Fruit fly (Drosophila melanogaster) whole organism, adult: Measurements from ENCODE around the gene CG10512.

Experiments
- CG11617 ChIP-seq: fragments of 200-800 bp; sonication (Bioruptor generic); optimal IDR thresholded peaks from 2 replicates; lab custom pipeline; 2017; ENCODE audit warnings: mild to moderate bottlenecking, missing biosample characterization, missing genetic modification reagents, missing genetic modification characterization
- CG12768 ChIP-seq: fragments of 200-800 bp; sonication (Bioruptor generic); optimal IDR thresholded peaks from 2 replicates; lab custom pipeline; 2017; ENCODE audit warnings: missing biosample characterization, missing genetic modification characterization, mild to moderate bottlenecking, moderate library complexity, missing genetic modification reagents
- CG14711 ChIP-seq: fragments of 200-800 bp; sonication (Bioruptor generic); optimal IDR thresholded peaks from 2 replicates; lab custom pipeline; 2018; ENCODE audit warnings: missing biosample characterization, mild to moderate bottlenecking, missing genetic modification characterization, moderate library complexity
- CG33017 ChIP-seq: fragments of 200-800 bp; sonication (Bioruptor generic); optimal IDR thresholded peaks from 2 replicates; lab custom pipeline; 2018; ENCODE audit warnings: missing biosample characterization, mild to moderate bottlenecking, missing genetic modification characterization, moderate library complexity
- CG7101 ChIP-seq: fragments of 200-800 bp; sonication (Bioruptor generic); optimal IDR thresholded peaks from 2 replicates; lab custom pipeline; 2018; ENCODE audit warnings: missing biosample characterization, mild to moderate bottlenecking, missing genetic modification characterization, moderate library complexity
- Clk ChIP-seq: fragments of 200-800 bp; sonication (Bioruptor generic); optimal IDR thresholded peaks from 2 replicates; lab custom pipeline; 2017; ENCODE audit warnings: missing biosample characterization, missing genetic modification characterization
- Hr96 ChIP-seq: fragments of 200-800 bp; sonication (Bioruptor generic); optimal IDR thresholded peaks from 2 replicates; lab custom pipeline; 2016; ENCODE audit warnings: missing biosample characterization, missing genetic modification characterization
- pad ChIP-seq: fragments of 200-800 bp; sonication (Bioruptor generic); optimal IDR thresholded peaks from 3 replicates; lab custom pipeline; 2017; ENCODE audit warnings: missing biosample characterization, missing genetic modification characterization, mild to moderate bottlenecking, moderate library complexity, missing genetic modification reagents

The CG10512 gene

DNA sequence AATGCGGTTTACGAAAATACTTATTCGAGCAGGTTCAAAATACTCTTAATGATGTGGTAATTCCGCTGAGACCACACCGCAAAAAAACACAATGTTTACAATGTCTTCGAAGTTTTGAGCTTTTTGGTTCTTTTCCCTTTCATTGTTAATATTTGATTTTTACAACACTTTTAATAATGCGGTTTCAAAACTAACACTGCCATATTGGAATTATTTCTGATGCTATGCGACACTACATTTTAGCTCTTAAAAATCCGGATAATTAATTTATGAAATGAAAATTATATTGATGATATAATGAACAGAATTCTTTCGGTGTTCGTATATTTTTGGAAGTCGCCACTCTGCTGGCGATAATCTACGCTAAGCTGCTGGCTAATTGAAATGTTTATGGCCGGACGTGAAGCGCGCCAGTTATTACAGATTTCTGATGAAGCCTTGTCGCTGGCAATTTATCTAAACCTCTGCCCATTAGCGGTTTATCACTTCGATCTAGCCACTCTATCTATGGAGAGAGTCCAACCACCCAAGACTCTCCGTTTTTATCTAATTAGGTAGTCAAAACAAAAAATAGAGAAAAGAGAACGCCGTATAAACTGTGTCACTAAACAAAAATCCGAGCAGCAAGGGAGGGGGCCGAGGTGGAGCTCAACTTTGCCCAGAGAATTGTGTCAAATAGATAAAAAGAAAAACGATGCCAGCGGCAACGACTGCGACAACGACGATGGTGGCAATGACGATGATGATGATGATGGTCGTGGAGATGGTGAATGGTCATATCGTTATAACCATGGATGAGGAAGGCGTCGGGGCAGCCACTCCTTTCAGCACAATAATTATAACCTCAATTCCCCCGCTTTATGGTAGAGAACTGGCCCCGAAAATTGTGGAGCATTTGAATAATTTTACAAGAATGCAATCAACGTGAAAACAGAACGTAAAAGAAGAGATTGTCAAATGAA is 53.6 kb downstream of the CG10512 start:
- TF ChIP-seq CG33017 (tag; lab: Kevin White, UChicago) = no peak
- no peak for TF ChIP-seq CG12768 (GFP tag; lab: Kevin White, UChicago)
- TF ChIP-seq CG7101 = no peak
- TF ChIP-seq Hr96 (GFP tag; lab: Kevin White, UChicago) = no peak
- no peak for TF ChIP-seq CG11617 (GFP tag; lab: Kevin White, UChicago)
- TF ChIP-seq Clk = no peak
- TF ChIP-seq pad (GFP tag; lab: Kevin White, UChicago) = no peak
- no peak for TF ChIP-seq CG14711
